Worm (Caenorhabditis elegans) whole organism, L3 larva: ENCODE measurements around the gene moc-1.

Source experiments
- aly-2 ChIP-seq: fragments of 150-350 bp; optimal IDR thresholded peaks from 2 replicates; lab custom pipeline; 2014; ENCODE audit warnings: missing biosample characterization, missing genetic modification characterization
- ama-1 ChIP-seq: fragments of 150-350 bp; optimal IDR thresholded peaks from 2 replicates; lab custom pipeline; 2018
- ceh-16 ChIP-seq: sonication (generic microtip); optimal IDR thresholded peaks from 2 replicates; lab custom pipeline; 2017; ENCODE audit warnings: missing biosample characterization, missing genetic modification characterization
- ceh-28 ChIP-seq: fragments of 150-350 bp; optimal IDR thresholded peaks from 2 replicates; lab custom pipeline; 2014; ENCODE audit warnings: missing biosample characterization, missing genetic modification reagents, missing genetic modification characterization
- ceh-9 ChIP-seq: sonication (generic microtip); optimal IDR thresholded peaks from 2 replicates; lab custom pipeline; 2018; ENCODE audit warnings: missing biosample characterization, missing genetic modification characterization
- daf-12 ChIP-seq: fragments of 150-350 bp; optimal IDR thresholded peaks from 2 replicates; lab custom pipeline; 2014; ENCODE audit warnings: missing biosample characterization, missing genetic modification reagents, missing genetic modification characterization
- egl-5 ChIP-seq: fragments of 150-350 bp; optimal IDR thresholded peaks from 2 replicates; lab custom pipeline; 2017; ENCODE audit warnings: missing biosample characterization, missing genetic modification reagents, missing genetic modification characterization, inconsistent platforms
- elt-1 ChIP-seq: fragments of 150-350 bp; optimal IDR thresholded peaks from 2 replicates; lab custom pipeline; 2014; ENCODE audit warnings: missing biosample characterization, missing genetic modification characterization
- elt-2 ChIP-seq: sonication (generic microtip); optimal IDR thresholded peaks from 2 replicates; lab custom pipeline; 2016; ENCODE audit warnings: missing genetic modification reagents, mild to moderate bottlenecking, missing genetic modification characterization, missing compliant biosample characterization
- elt-3 ChIP-seq, 3 experiments: fragments of 150-350 bp in 1 of 3; sonication (generic microtip) in 2 of 3; optimal IDR thresholded peaks; 2 replicates in 2 of 3; 4 replicates in 1 of 3; lab custom pipeline; 2014 to 2017; ENCODE audit warnings: missing biosample characterization in 3 of 3, missing genetic modification characterization in 3 of 3
- fkh-10 ChIP-seq: sonication (generic microtip); optimal IDR thresholded peaks from 2 replicates; lab custom pipeline; 2017; ENCODE audit warnings: missing biosample characterization, missing genetic modification reagents, missing genetic modification characterization
- fkh-2 ChIP-seq: fragments of 150-350 bp; optimal IDR thresholded peaks from 2 replicates; lab custom pipeline; 2014; ENCODE audit warnings: missing biosample characterization, missing genetic modification reagents, missing genetic modification characterization
- fos-1 ChIP-seq: fragments of 150-350 bp; optimal IDR thresholded peaks from 2 replicates; lab custom pipeline; 2014; ENCODE audit warnings: missing biosample characterization, missing genetic modification characterization
- hmg-11 ChIP-seq: sonication (generic microtip); optimal IDR thresholded peaks from 2 replicates; lab custom pipeline; 2016; ENCODE audit warnings: missing genetic modification characterization, missing compliant biosample characterization
- jun-1 ChIP-seq: fragments of 150-350 bp; optimal IDR thresholded peaks from 2 replicates; lab custom pipeline; 2014; ENCODE audit warnings: missing biosample characterization, missing genetic modification reagents, missing genetic modification characterization
- lin-15B ChIP-seq: fragments of 150-350 bp; optimal IDR thresholded peaks from 2 replicates; lab custom pipeline; 2014; ENCODE audit warnings: missing biosample characterization, missing genetic modification characterization
- lin-39 ChIP-seq: fragments of 150-350 bp; optimal IDR thresholded peaks from 2 replicates; lab custom pipeline; 2018; ENCODE audit warnings: missing biosample characterization, missing genetic modification reagents, missing genetic modification characterization
- lsy-12 ChIP-seq: sonication (generic microtip); optimal IDR thresholded peaks from 2 replicates; lab custom pipeline; 2016; ENCODE audit warnings: mild to moderate bottlenecking, missing genetic modification characterization, missing compliant biosample characterization
- mml-1 ChIP-seq: fragments of 150-350 bp; sonication (generic microtip); optimal IDR thresholded peaks from 3 replicates; lab custom pipeline; 2014; ENCODE audit warnings: missing biosample characterization, missing genetic modification characterization
- nfya-1 ChIP-seq: sonication (generic microtip); optimal IDR thresholded peaks from 2 replicates; lab custom pipeline; 2017; ENCODE audit warnings: missing genetic modification characterization, mild to moderate bottlenecking, missing compliant biosample characterization, antibody characterized with exemption, moderate library complexity; ENCODE audit not compliant: insufficient read depth
- nhr-11 ChIP-seq: fragments of 150-350 bp; optimal IDR thresholded peaks from 2 replicates; lab custom pipeline; 2014; ENCODE audit warnings: missing biosample characterization, missing genetic modification characterization
- nhr-23 ChIP-seq: fragments of 150-350 bp; optimal IDR thresholded peaks from 2 replicates; lab custom pipeline; 2014; ENCODE audit warnings: missing biosample characterization, missing genetic modification reagents, missing genetic modification characterization
- nhr-28 ChIP-seq: fragments of 150-350 bp; optimal IDR thresholded peaks from 2 replicates; lab custom pipeline; 2014; ENCODE audit warnings: missing biosample characterization, missing genetic modification characterization
- nhr-43 ChIP-seq: sonication (generic microtip); optimal IDR thresholded peaks from 2 replicates; lab custom pipeline; 2016; ENCODE audit warnings: mild to moderate bottlenecking, missing genetic modification characterization, missing compliant biosample characterization; ENCODE audit not compliant: poor library complexity, severe bottlenecking
- nhr-67 ChIP-seq: fragments of 150-350 bp; optimal IDR thresholded peaks from 2 replicates; lab custom pipeline; 2014; ENCODE audit warnings: missing biosample characterization, missing genetic modification characterization
- nhr-76 ChIP-seq: fragments of 150-350 bp; sonication (generic microtip); optimal IDR thresholded peaks from 5 replicates; lab custom pipeline; 2014; ENCODE audit warnings: missing biosample characterization, missing genetic modification characterization
- pqm-1 ChIP-seq: fragments of 150-350 bp; optimal IDR thresholded peaks from 2 replicates; lab custom pipeline; 2017; ENCODE audit warnings: missing biosample characterization, missing genetic modification characterization, inconsistent platforms
- sea-2 ChIP-seq: fragments of 150-350 bp; sonication (generic microtip); optimal IDR thresholded peaks from 4 replicates; lab custom pipeline; 2014; ENCODE audit warnings: missing biosample characterization, missing genetic modification reagents, missing genetic modification characterization
- skn-1 ChIP-seq: fragments of 150-350 bp; optimal IDR thresholded peaks from 2 replicates; lab custom pipeline; 2014; ENCODE audit warnings: missing biosample characterization, missing genetic modification characterization
- snpc-4 ChIP-seq: fragments of 150-350 bp; optimal IDR thresholded peaks from 2 replicates; lab custom pipeline; 2014; ENCODE audit warnings: missing biosample characterization, missing genetic modification characterization
- tbx-2 ChIP-seq: sonication (generic microtip); optimal IDR thresholded peaks from 2 replicates; lab custom pipeline; 2016; ENCODE audit warnings: mild to moderate bottlenecking, missing genetic modification characterization, missing compliant biosample characterization
- unc-62 ChIP-seq: fragments of 150-350 bp; sonication (generic microtip); optimal IDR thresholded peaks from 4 replicates; lab custom pipeline; 2014; ENCODE audit warnings: missing biosample characterization, missing genetic modification reagents, missing genetic modification characterization
- ztf-4 ChIP-seq: fragments of 150-350 bp; optimal IDR thresholded peaks from 2 replicates; lab custom pipeline; 2014; ENCODE audit warnings: missing biosample characterization, missing genetic modification characterization

The moc-1 gene

DNA sequence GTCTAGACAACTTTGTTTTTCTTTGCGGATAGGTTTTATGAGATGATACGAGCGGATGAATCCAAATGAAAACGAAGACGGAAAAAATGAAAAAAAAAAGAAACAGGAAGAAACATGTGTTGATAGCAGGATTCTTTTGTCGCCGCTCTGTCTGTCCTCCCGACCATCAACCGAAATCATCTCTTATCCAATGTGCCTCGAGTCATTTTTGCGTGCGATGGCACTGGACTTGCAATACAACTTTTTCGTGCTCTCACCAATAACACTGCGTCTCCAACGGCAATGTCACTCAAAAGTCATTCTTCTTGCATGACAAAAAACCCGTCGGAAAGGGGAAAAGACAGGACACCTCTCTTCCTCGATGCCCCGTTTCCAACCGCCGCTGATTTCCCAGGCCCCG, 37.9 kb upstream of the moc-1 start, which contains the start of gene ncs-4:
ncs-4 (plus strand) TSS at position 227 of the 400 bp plus-strand sequence.
- TF ChIP-seq fkh-2 (tag; lab: Kevin White, UChicago), result no peak
- TF ChIP-seq tbx-2, result no peak
- no peak for TF ChIP-seq nhr-43 (tag; lab: Kevin White, UChicago)
- TF ChIP-seq ceh-9 (tag; lab: Kevin White, UChicago), result no peak
- TF ChIP-seq ama-1, result no peak
- no peak for TF ChIP-seq fkh-10 (GFP tag; lab: Kevin White, UChicago)
- TF ChIP-seq egl-5 (tag; lab: Kevin White, UChicago), result peak; percentile 11
- TF ChIP-seq unc-62 (GFP tag; lab: Kevin White, UChicago), result no peak

DNA sequence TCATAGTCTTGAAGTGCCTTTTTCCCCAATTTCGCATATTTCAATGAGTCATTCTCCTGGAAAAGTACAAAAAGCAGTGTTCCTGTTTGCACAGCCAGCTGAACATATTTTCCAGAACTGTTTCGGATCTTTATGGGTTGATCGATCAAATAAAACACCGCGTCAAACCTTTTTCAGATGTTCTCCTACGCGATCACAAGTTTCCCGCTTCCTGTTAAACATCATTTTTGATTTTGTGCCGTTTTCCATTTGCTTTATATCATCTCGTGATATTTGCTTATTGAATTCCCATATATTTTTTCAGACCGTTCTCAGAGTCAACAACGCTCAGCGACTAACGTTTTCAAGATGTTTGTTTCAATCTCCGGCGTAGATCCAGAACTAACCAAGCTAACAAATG, 36.3 kb upstream of the moc-1 start, which contains the start of gene C07A4.3:
C07A4.3 (plus strand) TSS at position 301 of the 400 bp plus-strand sequence.
- TF ChIP-seq ama-1 (no peak), nhr-76 (no peak), nhr-67 (no peak), lsy-12 (no peak), nhr-11 (tag; lab: Kevin White, UChicago) (no peak), aly-2 (no peak), ceh-16 (no peak), fkh-2 (tag; lab: Kevin White, UChicago) (no peak), lin-15B (tag; lab: Kevin White, UChicago) (no peak), ceh-28 (tag; lab: Kevin White, UChicago) (no peak), daf-12 (tag; lab: Kevin White, UChicago) (no peak), egl-5 (tag; lab: Kevin White, UChicago) (no peak), sea-2 (no peak)

DNA sequence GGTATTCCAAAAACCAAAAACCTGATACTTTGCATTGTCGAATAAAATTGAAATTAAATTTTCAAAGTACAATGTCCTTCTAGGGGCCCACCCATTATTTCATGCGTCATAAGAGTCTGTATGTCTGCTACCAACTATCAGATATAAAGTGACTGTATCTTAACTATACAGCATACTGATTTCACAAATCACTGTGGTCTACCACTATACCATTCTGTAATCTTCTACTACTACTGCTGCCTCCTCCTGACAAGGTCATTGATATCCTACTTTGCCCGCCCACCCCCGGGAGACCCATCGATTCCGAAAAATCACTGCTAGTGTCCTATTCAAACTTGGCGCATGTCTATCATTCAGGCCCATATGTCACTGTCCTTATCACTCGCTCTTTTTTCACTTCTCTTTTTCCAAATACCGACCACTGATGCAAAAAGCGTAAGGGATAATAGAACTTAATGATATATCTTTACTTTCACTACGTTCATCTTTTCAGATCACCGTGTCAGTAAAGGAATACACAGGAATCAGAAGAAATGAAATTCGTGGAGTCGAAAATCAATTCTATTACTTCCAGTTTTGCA, 33.7 kb upstream of the moc-1 start, which contains the start of gene C07A4.2:
C07A4.2 (plus strand) TSS at position 195 of the 581 bp plus-strand sequence.
- no peak for TF ChIP-seq mml-1 (tag; lab: Kevin White, UChicago)
- peak in 1 of 3 experiments; percentile 31 for TF ChIP-seq elt-3 (tag; optimal IDR thresholded peaks at IDR 0.05; lab: Kevin White, UChicago)

DNA sequence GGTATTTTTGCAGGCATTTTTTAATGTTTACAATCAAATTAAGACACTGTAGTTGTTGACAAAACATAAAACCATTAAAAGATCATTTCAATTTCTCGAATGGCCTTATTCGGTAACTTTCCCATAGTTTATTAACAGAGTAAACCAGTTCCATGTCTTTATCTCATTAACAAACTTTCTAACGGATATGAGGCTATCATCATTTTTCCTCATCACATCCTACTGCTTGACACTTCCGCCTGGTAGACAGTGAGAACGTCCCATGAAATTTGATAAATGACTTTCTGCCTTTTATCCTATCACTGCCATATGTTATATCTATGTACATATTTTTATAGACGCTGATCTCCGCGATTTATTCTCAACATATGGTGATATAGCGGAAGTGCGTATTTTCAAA, 32.2 kb upstream of the moc-1 start:
- TF ChIP-seq ztf-4 (tag; lab: Kevin White, UChicago) (no peak), nhr-23 (tag; lab: Kevin White, UChicago) (peak; percentile 36), nhr-76 (no peak)

DNA sequence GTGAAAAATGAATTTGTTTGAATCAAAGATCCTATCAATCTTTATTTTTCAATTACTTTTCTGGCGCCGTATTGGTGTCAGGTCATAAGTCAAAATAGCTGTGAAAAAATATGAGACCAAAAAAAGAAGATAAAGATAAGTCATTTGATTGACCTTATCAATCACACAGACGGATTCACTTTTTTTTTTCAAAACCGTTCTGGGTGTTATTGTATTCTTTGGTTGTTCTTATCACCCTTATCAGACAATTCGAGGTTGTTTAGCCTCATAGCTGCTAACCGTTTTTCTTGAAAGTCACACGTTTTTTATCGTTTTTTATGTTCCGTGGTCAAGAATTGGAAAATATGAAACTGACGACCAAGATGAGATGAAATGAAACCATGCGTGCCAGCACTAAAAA, 30.1 kb upstream of the moc-1 start:
- TF ChIP-seq lsy-12 (peak; percentile 14), pqm-1 (no peak), nfya-1 (tag; lab: Kevin White, UChicago) (no peak), ama-1 (no peak), ceh-9 (tag; lab: Kevin White, UChicago) (no peak), nhr-23 (tag; lab: Kevin White, UChicago) (peak; percentile 80)

DNA sequence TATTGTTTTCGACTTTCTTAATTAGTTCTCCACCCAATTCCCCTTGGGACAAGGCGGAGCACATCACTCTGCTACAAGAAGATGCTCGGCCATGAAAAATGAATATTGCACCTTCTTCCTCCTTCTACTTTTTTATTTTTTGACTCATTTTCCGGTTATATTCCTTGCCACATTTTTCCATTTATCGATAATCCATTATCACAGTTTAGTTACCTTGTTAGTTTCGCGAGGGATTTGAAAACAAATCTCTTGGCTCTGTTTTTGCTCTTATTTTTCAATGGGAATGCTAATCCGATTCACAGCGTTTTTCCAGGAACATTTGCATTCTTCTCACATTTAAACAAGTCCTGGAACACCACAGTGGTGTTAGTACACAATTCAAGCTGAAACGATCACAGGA, 28.6 kb upstream of the moc-1 start, which contains the start of gene rnp-9:
rnp-9 (plus strand) TSS at position 301 of the 400 bp plus-strand sequence.
- TF ChIP-seq nfya-1 (tag; lab: Kevin White, UChicago) (no peak), elt-3 (tag; optimal IDR thresholded peaks at IDR 0.05; lab: Kevin White, UChicago) (no peak), hmg-11 (tag; lab: Kevin White, UChicago) (no peak), snpc-4 (no peak), daf-12 (tag; lab: Kevin White, UChicago) (no peak), jun-1 (tag; lab: Kevin White, UChicago) (no peak), skn-1 (tag; lab: Kevin White, UChicago) (no peak), ceh-28 (tag; lab: Kevin White, UChicago) (no peak), fos-1 (tag; lab: Kevin White, UChicago) (no peak), nhr-28 (tag; lab: Kevin White, UChicago) (no peak), ceh-9 (tag; lab: Kevin White, UChicago) (no peak), nhr-43 (tag; lab: Kevin White, UChicago) (no peak), fkh-2 (tag; lab: Kevin White, UChicago) (no peak), elt-1 (tag; lab: Kevin White, UChicago) (no peak), ztf-4 (tag; lab: Kevin White, UChicago) (no peak), egl-5 (tag; lab: Kevin White, UChicago) (no peak), lin-15B (tag; lab: Kevin White, UChicago) (no peak), lin-39 (tag; lab: Kevin White, UChicago) (no peak), elt-2 (tag; lab: Kevin White, UChicago) (no peak)
- TF ChIP-seq, all 47 proteins: peak for 0
